Fruit fly (Drosophila melanogaster) whole organism, adult: ENCODE results near the gene CG10562.

Experiments
- CG11617 ChIP-seq: fragments of 200-800 bp; sonication (Bioruptor generic); optimal IDR thresholded peaks from 2 replicates; lab custom pipeline; 2017; ENCODE audit warnings: mild to moderate bottlenecking, missing biosample characterization, missing genetic modification reagents, missing genetic modification characterization
- CG12768 ChIP-seq: fragments of 200-800 bp; sonication (Bioruptor generic); optimal IDR thresholded peaks from 2 replicates; lab custom pipeline; 2017; ENCODE audit warnings: missing biosample characterization, missing genetic modification characterization, mild to moderate bottlenecking, moderate library complexity, missing genetic modification reagents
- CG1620 ChIP-seq: fragments of 200-800 bp; sonication (Bioruptor generic); optimal IDR thresholded peaks from 2 replicates; lab custom pipeline; 2016; ENCODE audit warnings: missing biosample characterization, missing genetic modification characterization
- CG5204 ChIP-seq: fragments of 200-800 bp; sonication (Bioruptor generic); optimal IDR thresholded peaks from 2 replicates; lab custom pipeline; 2016; ENCODE audit warnings: missing biosample characterization, missing genetic modification characterization
- CG7045 ChIP-seq: fragments of 200-800 bp; sonication (Bioruptor generic); optimal IDR thresholded peaks from 2 replicates; lab custom pipeline; 2017; ENCODE audit warnings: missing biosample characterization, mild to moderate bottlenecking, missing genetic modification characterization
- CG7101 ChIP-seq: fragments of 200-800 bp; sonication (Bioruptor generic); optimal IDR thresholded peaks from 2 replicates; lab custom pipeline; 2018; ENCODE audit warnings: missing biosample characterization, mild to moderate bottlenecking, missing genetic modification characterization, moderate library complexity
- Hr96 ChIP-seq: fragments of 200-800 bp; sonication (Bioruptor generic); optimal IDR thresholded peaks from 2 replicates; lab custom pipeline; 2016; ENCODE audit warnings: missing biosample characterization, missing genetic modification characterization
- bab1 ChIP-seq: fragments of 200-800 bp; sonication (Bioruptor generic); optimal IDR thresholded peaks from 3 replicates; lab custom pipeline; 2019; ENCODE audit warnings: missing biosample characterization, mild to moderate bottlenecking, missing genetic modification characterization, moderate library complexity
- kay ChIP-seq: fragments of 200-800 bp; sonication (Bioruptor generic); peaks from one replicate; lab custom pipeline; 2016; ENCODE audit warnings: missing biosample characterization, missing genetic modification characterization, borderline replicate concordance
- ovo ChIP-seq: fragments of 200-800 bp; sonication (Bioruptor generic); optimal IDR thresholded peaks from 2 replicates; lab custom pipeline; 2016; ENCODE audit warnings: missing biosample characterization, missing genetic modification characterization
- pad ChIP-seq: fragments of 200-800 bp; sonication (Bioruptor generic); optimal IDR thresholded peaks from 3 replicates; lab custom pipeline; 2017; ENCODE audit warnings: missing biosample characterization, missing genetic modification characterization, mild to moderate bottlenecking, moderate library complexity, missing genetic modification reagents
- tj ChIP-seq: fragments of 200-800 bp; sonication (Bioruptor generic); optimal IDR thresholded peaks from 3 replicates; lab custom pipeline; 2017; ENCODE audit warnings: missing biosample characterization, mild to moderate bottlenecking, missing genetic modification characterization, moderate library complexity
- toe ChIP-seq: fragments of 200-800 bp; sonication (Bioruptor generic); optimal IDR thresholded peaks from 2 replicates; lab custom pipeline; 2016; ENCODE audit warnings: missing biosample characterization, missing genetic modification characterization

dm6 chr3R:25318011-25318410 lies 4.5 kb downstream of the CG10562 start, which contains the start of gene CG10553:
- TF ChIP-seq tj (no peak), CG12768 (GFP tag; lab: Kevin White, UChicago) (no peak), CG5204 (GFP tag; lab: Kevin White, UChicago) (no peak), toe (no peak), CG7101 (no peak), Hr96 (GFP tag; lab: Kevin White, UChicago) (no peak), bab1 (GFP tag; lab: Kevin White, UChicago) (no peak), pad (GFP tag; lab: Kevin White, UChicago) (no peak), CG7045 (GFP tag; lab: Kevin White, UChicago) (no peak), CG1620 (no peak), kay (GFP tag; lab: Kevin White, UChicago) (no peak), CG11617 (GFP tag; lab: Kevin White, UChicago) (no peak), ovo (GFP tag; lab: Kevin White, UChicago) (no peak)
